Fruit fly (Drosophila melanogaster): ENCODE data around the gene CG6356.

Gene CG6356

dm6 chr3R:24283582-24284085 lies at the start of gene CG6356:
CG6356 (plus strand) TSS chr3R:24283955.
- TF ChIP-seq cyc (GFP tag; optimal IDR thresholded peaks at IDR 0.05) (no peak), Ets96B (tag; optimal IDR thresholded peaks at IDR 0.05) (no peak), Eip78C (GFP tag) (peak; percentile 5), CG6808 (GFP tag; optimal IDR thresholded peaks at IDR 0.05) (peak; percentile 13), CG1621 (tag; optimal IDR thresholded peaks at IDR 0.05) (peak; percentile 6), CG15336 (GFP tag; IDR thresholded peaks at IDR 0.05) (peak; percentile 54; the same call in 1 of the 2 replicates), CG6276 (GFP tag; optimal IDR thresholded peaks at IDR 0.05) (peak; percentile 79), ss (GFP tag; optimal IDR thresholded peaks at IDR 0.05) (peak in 1 of 2 experiments; percentile 21), spab (GFP tag; optimal IDR thresholded peaks at IDR 0.05) (no peak), CG16779 (tag; optimal IDR thresholded peaks at IDR 0.05) (peak; percentile 42), lz (GFP tag; optimal IDR thresholded peaks at IDR 0.05) (no peak), CG11294 (GFP tag; IDR thresholded peaks at IDR 0.05) (peak; percentile 14; the same call in 1 of the 2 replicates), eg (GFP tag; IDR thresholded peaks at IDR 0.05) (peak; percentile 67; the same call in 2 of the 3 replicates), svp (GFP tag) (peak; percentile 60), dsx (GFP tag; optimal IDR thresholded peaks at IDR 0.05; ENCODE audit: poor library complexity, severe bottlenecking) (peak; percentile 8), fd85E (GFP tag; optimal IDR thresholded peaks at IDR 0.05) (no peak), Gug (GFP tag; IDR thresholded peaks at IDR 0.05) (peak; percentile 43), CG32006 (GFP tag; optimal IDR thresholded peaks at IDR 0.05) (peak; percentile 36), CG8119 (GFP tag; IDR thresholded peaks at IDR 0.05) (peak; percentile 37; the same call in 1 of the 3 replicates), dac (GFP tag; optimal IDR thresholded peaks at IDR 0.05) (no peak), CG6163 (GFP tag; IDR thresholded peaks at IDR 0.05) (peak; percentile 27; the same call in 1 of the 3 replicates), Lpt (GFP tag; optimal IDR thresholded peaks at IDR 0.05) (peak; percentile 2)

- TF ChIP-seq Sox15 (GFP tag; optimal IDR thresholded peaks at IDR 0.05) (no peak), spab (GFP tag; optimal IDR thresholded peaks at IDR 0.05) (no peak), CG7368 (GFP tag; optimal IDR thresholded peaks at IDR 0.05) (no peak), Ets96B (tag; optimal IDR thresholded peaks at IDR 0.05) (no peak), acj6 (GFP tag; optimal IDR thresholded peaks at IDR 0.05) (no peak), dsx (GFP tag; optimal IDR thresholded peaks at IDR 0.05; ENCODE audit: poor library complexity, severe bottlenecking) (no peak), CG15336 (GFP tag; IDR thresholded peaks at IDR 0.05) (no peak), OdsH (GFP tag; optimal IDR thresholded peaks at IDR 0.05) (no peak), fkh (GFP tag; optimal IDR thresholded peaks at IDR 0.05) (no peak), Eip78C (GFP tag) (no peak), Sox102F (GFP tag; optimal IDR thresholded peaks at IDR 0.05) (no peak), Met (GFP tag; optimal IDR thresholded peaks at IDR 0.05) (no peak), esn (GFP tag; optimal IDR thresholded peaks at IDR 0.05) (no peak), Lpt (GFP tag; optimal IDR thresholded peaks at IDR 0.05) (no peak), svp (GFP tag) (no peak)
These were observed 49.6 kb upstream of the CG6356 start for dm6 chr3R:24234162-24234529.

- TF ChIP-seq CG6808 (GFP tag; optimal IDR thresholded peaks at IDR 0.05) (peak; percentile 93), fkh (GFP tag; optimal IDR thresholded peaks at IDR 0.05) (no peak), Hr39 (GFP tag; optimal IDR thresholded peaks at IDR 0.05) (no peak), Lpt (GFP tag; optimal IDR thresholded peaks at IDR 0.05) (no peak), cyc (GFP tag; optimal IDR thresholded peaks at IDR 0.05) (no peak), pdm3 (GFP tag; optimal IDR thresholded peaks at IDR 0.05) (no peak), fd59A (GFP tag; optimal IDR thresholded peaks at IDR 0.05) (no peak), Eip75B (GFP tag; optimal IDR thresholded peaks at IDR 0.05) (no peak)
These were observed 49.0 kb upstream of the CG6356 start for dm6 chr3R:24234721-24235120.

- peak; percentile 99 for TF ChIP-seq CG8319 (GFP tag; optimal IDR thresholded peaks at IDR 0.05)
- TF ChIP-seq CG1621 (tag; optimal IDR thresholded peaks at IDR 0.05): no peak
- peak; percentile 73 for TF ChIP-seq CG31627 (GFP tag; optimal IDR thresholded peaks at IDR 0.05)
- TF ChIP-seq CG11902 (GFP tag; optimal IDR thresholded peaks at IDR 0.05): peak; percentile 18
- no peak for TF ChIP-seq vri (GFP tag; optimal IDR thresholded peaks at IDR 0.05)
- TF ChIP-seq lz (GFP tag; optimal IDR thresholded peaks at IDR 0.05): peak; percentile 46
- TF ChIP-seq CG8632 (GFP tag; optimal IDR thresholded peaks at IDR 0.05): no peak
- TF ChIP-seq Sox14 (GFP tag; optimal IDR thresholded peaks at IDR 0.05): no peak
- no peak for TF ChIP-seq svp (GFP tag)
- TF ChIP-seq CG11294 (GFP tag; IDR thresholded peaks at IDR 0.05): peak; percentile 26; the same call in 1 of the 2 replicates
- TF ChIP-seq Hr38 (GFP tag; optimal IDR thresholded peaks at IDR 0.05): no peak
- TF ChIP-seq CG32006 (GFP tag; optimal IDR thresholded peaks at IDR 0.05): no peak
- TF ChIP-seq esn (GFP tag; optimal IDR thresholded peaks at IDR 0.05): peak; percentile 52
- no peak for TF ChIP-seq CG3919 (GFP tag; optimal IDR thresholded peaks at IDR 0.05)
- TF ChIP-seq ss (GFP tag; optimal IDR thresholded peaks at IDR 0.05): no peak
These were observed 31.3 kb upstream of the CG6356 start, which contains the start of gene beta-PheRS for dm6 chr3R:24252494-24252893. beta-PheRS (minus strand) TSS chr3R:24252679.
